Worm (Caenorhabditis elegans) whole organism, late embryonic: ENCODE measurements around the gene grl-26.

Experiments used
- C38D4.7 ChIP-seq: fragments of 200-800 bp; sonication (Bioruptor generic); optimal IDR thresholded peaks from 2 replicates; lab custom pipeline; 2018; ENCODE audit warnings: mild to moderate bottlenecking, missing genetic modification characterization, moderate library complexity, missing compliant biosample characterization
- F13H6.1 ChIP-seq: sonication (generic microtip); optimal IDR thresholded peaks from 2 replicates; lab custom pipeline; 2016; ENCODE audit warnings: missing genetic modification characterization, missing compliant biosample characterization
- K02D7.2 ChIP-seq: sonication (generic microtip); optimal IDR thresholded peaks from 2 replicates; lab custom pipeline; 2017; ENCODE audit warnings: mild to moderate bottlenecking, missing genetic modification characterization, missing compliant biosample characterization
- K09A11.1 ChIP-seq: sonication (generic microtip); optimal IDR thresholded peaks from 2 replicates; lab custom pipeline; 2017; ENCODE audit warnings: antibody characterized with exemption, mild to moderate bottlenecking, missing genetic modification characterization, missing compliant biosample characterization; ENCODE audit not compliant: insufficient read depth
- ceh-2 ChIP-seq: sonication (generic microtip); optimal IDR thresholded peaks from 2 replicates; lab custom pipeline; 2016; ENCODE audit warnings: missing genotype, missing genetic modification characterization, missing compliant biosample characterization
- ceh-22 ChIP-seq: sonication (generic microtip); optimal IDR thresholded peaks from 2 replicates; lab custom pipeline; 2017; ENCODE audit warnings: missing biosample characterization, missing genetic modification characterization
- ceh-31 ChIP-seq: sonication (generic microtip); optimal IDR thresholded peaks from 2 replicates; lab custom pipeline; 2016; ENCODE audit warnings: missing genetic modification characterization, missing compliant biosample characterization
- ceh-45 ChIP-seq: fragments of 200-800 bp; sonication (Bioruptor generic); IDR thresholded peaks from 2 replicates; pipeline ENCODE4 v1.3.6; 2022; ENCODE audit warnings: missing genetic modification reagents, missing genetic modification characterization, missing compliant biosample characterization
- ceh-6 ChIP-seq: fragments of 200-800 bp; sonication (Bioruptor generic); optimal IDR thresholded peaks from 2 replicates; lab custom pipeline; 2018; ENCODE audit warnings: mild to moderate bottlenecking, missing genetic modification characterization, missing compliant biosample characterization
- ceh-9 ChIP-seq: sonication (generic microtip); optimal IDR thresholded peaks from 2 replicates; lab custom pipeline; 2016; ENCODE audit warnings: mild to moderate bottlenecking, missing genetic modification characterization, inconsistent platforms, missing compliant biosample characterization
- che-1 ChIP-seq: sonication (generic microtip); optimal IDR thresholded peaks from 2 replicates; lab custom pipeline; 2016; ENCODE audit warnings: mild to moderate bottlenecking, missing genetic modification characterization, missing compliant biosample characterization
- dmd-4 ChIP-seq: sonication (generic microtip); optimal IDR thresholded peaks from 2 replicates; lab custom pipeline; 2016; ENCODE audit warnings: borderline replicate concordance, missing genetic modification characterization, missing compliant biosample characterization
- dve-1 ChIP-seq: sonication (generic microtip); optimal IDR thresholded peaks from 2 replicates; lab custom pipeline; 2017; ENCODE audit warnings: antibody characterized with exemption, mild to moderate bottlenecking, missing genetic modification characterization, missing compliant biosample characterization
- elt-2 ChIP-seq: sonication (generic microtip); optimal IDR thresholded peaks from 2 replicates; lab custom pipeline; 2016; ENCODE audit warnings: missing genetic modification reagents, missing genetic modification characterization, missing compliant biosample characterization
- ets-4 ChIP-seq: sonication (generic microtip); optimal IDR thresholded peaks from 2 replicates; lab custom pipeline; 2016; ENCODE audit warnings: missing genetic modification characterization, missing compliant biosample characterization
- eyg-1 ChIP-seq: sonication (generic microtip); optimal IDR thresholded peaks from 2 replicates; lab custom pipeline; 2016; ENCODE audit warnings: missing genotype, missing genetic modification characterization, missing compliant biosample characterization
- fax-1 ChIP-seq: sonication (generic microtip); optimal IDR thresholded peaks from 2 replicates; lab custom pipeline; 2016; ENCODE audit warnings: missing genotype, missing genetic modification characterization, missing compliant biosample characterization
- fkh-10 ChIP-seq: fragments of 150-350 bp; optimal IDR thresholded peaks from 2 replicates; lab custom pipeline; 2014; ENCODE audit warnings: missing biosample characterization, missing genetic modification reagents, missing genetic modification characterization
- fkh-6 ChIP-seq: sonication (generic microtip); optimal IDR thresholded peaks from 2 replicates; lab custom pipeline; 2016; ENCODE audit warnings: missing genetic modification characterization, missing compliant biosample characterization
- gmeb-2 ChIP-seq: sonication (generic microtip); optimal IDR thresholded peaks from 2 replicates; lab custom pipeline; 2016; ENCODE audit warnings: missing genetic modification characterization, inconsistent platforms, missing compliant biosample characterization
- hlh-13 ChIP-seq: fragments of 200-800 bp; sonication (Bioruptor generic); optimal IDR thresholded peaks from 2 replicates; lab custom pipeline; 2018; ENCODE audit warnings: mild to moderate bottlenecking, missing genetic modification characterization, missing compliant biosample characterization
- hlh-15 ChIP-seq: sonication (generic microtip); optimal IDR thresholded peaks from 2 replicates; lab custom pipeline; 2016; ENCODE audit warnings: missing genetic modification characterization, missing compliant biosample characterization
- hlh-6 ChIP-seq: sonication (generic microtip); optimal IDR thresholded peaks from 2 replicates; lab custom pipeline; 2016; ENCODE audit warnings: missing genotype, missing genetic modification characterization, missing compliant biosample characterization
- hlh-8 ChIP-seq: sonication (generic microtip); optimal IDR thresholded peaks from 2 replicates; lab custom pipeline; 2016; ENCODE audit warnings: missing genotype, missing genetic modification characterization, missing compliant biosample characterization
- lim-6 ChIP-seq: sonication (generic microtip); optimal IDR thresholded peaks from 2 replicates; lab custom pipeline; 2016; ENCODE audit warnings: missing genetic modification characterization, missing compliant biosample characterization
- nfya-1 ChIP-seq: sonication (generic microtip); optimal IDR thresholded peaks from 2 replicates; lab custom pipeline; 2017; ENCODE audit warnings: missing genetic modification characterization, mild to moderate bottlenecking, missing compliant biosample characterization, antibody characterized with exemption, moderate library complexity
- nhr-11 ChIP-seq: fragments of 150-350 bp; optimal IDR thresholded peaks from 2 replicates; lab custom pipeline; 2014; ENCODE audit warnings: missing biosample characterization, missing genetic modification characterization
- npax-4 ChIP-seq: sonication (generic microtip); optimal IDR thresholded peaks from 2 replicates; lab custom pipeline; 2016; ENCODE audit warnings: missing genetic modification characterization, missing compliant biosample characterization
- odd-2 ChIP-seq: sonication (generic microtip); optimal IDR thresholded peaks from 2 replicates; lab custom pipeline; 2017; ENCODE audit warnings: antibody characterized with exemption, mild to moderate bottlenecking, missing genetic modification characterization, missing compliant biosample characterization
- pat-9 ChIP-seq: fragments of 200-800 bp; sonication (Bioruptor generic); optimal IDR thresholded peaks from 2 replicates; lab custom pipeline; 2018; ENCODE audit warnings: mild to moderate bottlenecking, missing genetic modification characterization, moderate library complexity, missing compliant biosample characterization
- pqm-1 ChIP-seq: sonication (generic microtip); optimal IDR thresholded peaks from 2 replicates; lab custom pipeline; 2016; ENCODE audit warnings: missing genetic modification characterization, missing compliant biosample characterization
- ref-2 ChIP-seq: sonication (generic microtip); optimal IDR thresholded peaks from 2 replicates; lab custom pipeline; 2016; ENCODE audit warnings: missing genetic modification characterization, missing compliant biosample characterization
- rnt-1 ChIP-seq: sonication (generic microtip); optimal IDR thresholded peaks from 2 replicates; lab custom pipeline; 2016; ENCODE audit warnings: missing genetic modification characterization, missing compliant biosample characterization
- sox-4 ChIP-seq: sonication (generic microtip); optimal IDR thresholded peaks from 2 replicates; lab custom pipeline; 2017; ENCODE audit warnings: mild to moderate bottlenecking, missing genetic modification characterization, inconsistent platforms, missing compliant biosample characterization
- tbx-2 ChIP-seq: sonication (generic microtip); optimal IDR thresholded peaks from 2 replicates; lab custom pipeline; 2016; ENCODE audit warnings: missing genetic modification characterization, missing compliant biosample characterization
- tbx-7 ChIP-seq: sonication (generic microtip); optimal IDR thresholded peaks from 2 replicates; lab custom pipeline; 2016; ENCODE audit warnings: missing genotype, missing genetic modification characterization, missing compliant biosample characterization
- unc-55 ChIP-seq: sonication (generic microtip); optimal IDR thresholded peaks from 2 replicates; lab custom pipeline; 2017; ENCODE audit warnings: missing biosample characterization, missing genetic modification reagents, missing genetic modification characterization
- unc-86 ChIP-seq: sonication (generic microtip); optimal IDR thresholded peaks from 2 replicates; lab custom pipeline; 2016; ENCODE audit warnings: missing genetic modification characterization, missing compliant biosample characterization

Gene grl-26

DNA sequence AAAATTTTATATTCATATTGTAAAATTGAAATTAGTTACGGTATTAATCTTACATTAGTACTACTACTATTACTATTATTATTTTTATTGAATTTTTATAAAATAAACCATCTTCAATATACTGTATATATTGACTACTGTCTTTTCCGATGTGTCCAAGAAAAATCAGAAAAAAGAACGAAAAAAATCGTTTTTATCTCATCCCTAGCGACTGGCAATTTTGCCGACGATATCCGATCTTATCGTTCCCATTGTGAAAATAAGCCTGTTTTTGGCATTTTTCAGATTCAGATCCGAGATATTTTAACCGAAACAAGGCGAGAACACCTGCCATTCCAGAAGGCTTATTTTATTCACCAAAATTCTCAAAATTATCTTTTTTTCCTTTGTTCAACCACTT, 7.9 kb upstream of the grl-26 start, which contains the start of gene F18F11.4:
F18F11.4 (plus strand) TSS at position 301 of the 400 bp plus-strand sequence.
- TF ChIP-seq unc-86 (tag; lab: Kevin White, UChicago) (no peak), sox-4 (no peak), C38D4.7 (GFP tag; lab: Kevin White, UChicago) (no peak)

DNA sequence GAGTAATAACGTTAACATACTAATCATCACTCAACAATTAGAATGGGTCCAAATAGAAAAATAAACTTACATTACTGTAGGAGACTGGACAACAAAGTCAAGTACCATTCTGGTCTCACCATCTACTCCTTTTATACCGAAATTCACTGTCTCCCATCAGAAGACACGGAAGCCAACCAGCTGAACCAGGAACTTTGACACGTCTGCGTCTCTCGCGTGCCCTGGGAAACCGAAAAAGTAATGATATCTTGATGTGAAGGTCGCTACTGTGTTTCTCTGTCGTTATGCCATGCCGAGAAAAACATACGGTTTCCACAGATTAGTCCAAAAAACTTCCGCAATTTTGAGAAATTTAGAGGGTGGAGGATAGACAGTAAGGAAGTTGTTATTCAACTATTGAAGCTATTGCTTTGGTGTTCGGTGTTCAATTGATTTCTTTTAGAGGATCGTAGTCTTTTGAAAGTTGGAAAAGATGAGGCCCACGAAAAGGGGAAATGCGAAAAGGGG, 4.0 kb upstream of the grl-26 start, which contains the start of gene col-101:
col-101 (minus strand) TSS at position 457 of the 507 bp plus-strand sequence.
- TF ChIP-seq fkh-10 (GFP tag; lab: Kevin White, UChicago) = no peak
- TF ChIP-seq F13H6.1 = no peak
- no peak for TF ChIP-seq dve-1 (tag; lab: Kevin White, UChicago)
- TF ChIP-seq unc-86 (tag; lab: Kevin White, UChicago) = no peak
- TF ChIP-seq C38D4.7 (GFP tag; lab: Kevin White, UChicago) = no peak
- TF ChIP-seq eyg-1 (tag; lab: Kevin White, UChicago) = no peak
- TF ChIP-seq ets-4 (tag; lab: Kevin White, UChicago) = no peak
- TF ChIP-seq tbx-7 (tag; lab: Kevin White, UChicago) = no peak
- TF ChIP-seq fax-1 (tag; lab: Kevin White, UChicago) = no peak
- no peak for TF ChIP-seq unc-55 (GFP tag; lab: Kevin White, UChicago)

DNA sequence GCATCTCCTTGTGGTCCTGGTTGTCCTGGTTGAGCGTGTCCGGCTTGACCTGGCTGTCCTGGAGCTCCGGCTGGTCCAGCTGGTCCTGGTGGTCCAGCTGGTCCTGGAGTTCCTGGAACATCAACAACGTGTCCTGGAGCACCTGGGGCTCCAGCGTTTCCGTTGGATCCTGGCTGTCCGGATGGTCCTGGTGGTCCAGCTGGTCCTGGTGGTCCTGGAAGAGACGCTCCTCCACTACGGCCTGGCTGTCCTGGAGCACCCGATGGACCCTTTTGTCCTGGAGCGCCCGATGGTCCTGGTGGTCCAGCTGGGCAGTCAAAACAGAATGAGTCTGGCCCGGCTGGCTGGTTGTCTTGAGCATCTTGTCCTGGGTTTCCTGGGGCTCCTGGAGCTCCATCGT, 3.0 kb upstream of the grl-26 start:
- peak; percentile 42 for TF ChIP-seq hlh-6 (tag; lab: Kevin White, UChicago)
- TF ChIP-seq odd-2 (tag; lab: Kevin White, UChicago) = no peak

DNA sequence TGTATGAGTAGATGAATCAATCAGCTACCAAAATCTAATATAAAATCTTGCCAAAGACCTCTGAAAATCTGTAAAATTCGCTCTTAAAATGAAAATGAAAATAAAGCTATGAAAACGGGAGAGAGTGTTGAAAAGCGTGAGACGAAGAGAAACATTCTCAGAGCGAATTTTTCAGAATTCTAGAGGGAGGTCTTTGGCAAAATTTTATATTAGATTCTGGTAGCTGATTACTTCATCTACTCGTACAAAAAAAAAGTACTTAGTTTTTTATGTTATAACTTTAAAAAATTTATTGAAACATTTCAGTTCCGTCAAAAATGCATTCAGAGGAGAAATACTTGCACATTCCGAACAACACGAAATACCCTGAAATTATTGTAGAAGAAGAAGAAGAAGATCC, 2.1 kb upstream of the grl-26 start, which contains the start of gene drl-1:
drl-1 (plus strand) TSS at position 301 of the 400 bp plus-strand sequence.
- no peak for TF ChIP-seq npax-4 (tag; lab: Kevin White, UChicago)
- no peak for TF ChIP-seq che-1 (tag; lab: Kevin White, UChicago)
- TF ChIP-seq pqm-1 (tag; lab: Kevin White, UChicago) = no peak
- TF ChIP-seq ceh-6 (GFP tag; lab: Kevin White, UChicago) = no peak
- TF ChIP-seq rnt-1 (tag; lab: Kevin White, UChicago) = no peak
- no peak for TF ChIP-seq nfya-1
- no peak for TF ChIP-seq unc-55 (GFP tag; lab: Kevin White, UChicago)
- TF ChIP-seq sox-4 = no peak
- no peak for TF ChIP-seq hlh-8 (tag; lab: Kevin White, UChicago)
- TF ChIP-seq fkh-6 = no peak

DNA sequence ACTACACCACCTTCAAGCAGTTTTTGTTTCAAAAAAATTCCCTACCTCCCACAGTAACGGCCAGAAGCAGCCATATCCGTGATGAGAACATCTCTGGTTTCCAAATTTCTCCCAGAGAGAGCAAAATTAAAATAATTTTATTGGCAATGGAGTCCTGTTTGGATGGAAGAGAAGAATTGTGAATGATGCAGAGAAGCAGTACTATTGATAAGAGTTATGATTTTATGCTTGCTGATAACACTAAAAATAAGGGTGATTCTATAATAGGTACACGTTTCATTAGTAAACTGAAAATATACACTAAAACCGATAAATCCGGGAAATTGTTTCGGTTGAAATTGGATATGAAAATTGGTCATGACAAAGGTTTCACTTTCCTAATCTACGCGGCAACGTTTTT, 2.2 kb downstream of the grl-26 start, which contains the start of gene dsc-4:
dsc-4 (minus strand) TSS at position 165 of the 400 bp plus-strand sequence.
- peak; percentile 52 for TF ChIP-seq elt-2 (tag; lab: Kevin White, UChicago)
- no peak for TF ChIP-seq odd-2 (tag; lab: Kevin White, UChicago)

DNA sequence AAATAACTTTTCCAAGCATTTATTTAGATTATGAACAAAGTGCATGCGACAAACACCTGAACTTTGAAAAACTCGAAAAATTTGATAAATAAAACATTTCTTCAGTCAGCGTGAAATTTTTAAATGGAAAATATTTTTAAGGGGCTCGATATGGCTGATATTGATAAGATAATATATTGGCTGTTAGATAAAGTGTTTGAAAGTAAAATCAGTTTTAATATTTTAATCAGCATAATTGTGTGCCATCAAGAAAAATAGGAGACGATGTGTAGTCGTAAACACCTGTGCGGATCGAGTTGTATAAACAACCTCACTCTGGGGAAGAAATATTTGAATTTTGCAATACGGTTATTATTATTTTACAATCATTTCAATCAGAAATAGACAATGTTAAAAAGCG, 3.0 kb downstream of the grl-26 start:
- TF ChIP-seq ceh-2 (tag; lab: Kevin White, UChicago) (no peak), lim-6 (tag; lab: Kevin White, UChicago) (no peak), nhr-11 (tag; lab: Kevin White, UChicago) (no peak), gmeb-2 (tag; lab: Kevin White, UChicago) (no peak), ceh-31 (tag; lab: Kevin White, UChicago) (no peak), hlh-13 (GFP tag; lab: Kevin White, UChicago) (no peak), ref-2 (tag; lab: Kevin White, UChicago) (no peak), ceh-9 (no peak), hlh-15 (tag; lab: Kevin White, UChicago) (no peak), ceh-45 (GFP tag; lab: Robert Waterston, UW) (no peak), pat-9 (no peak), K09A11.1 (tag; lab: Kevin White, UChicago) (no peak), npax-4 (tag; lab: Kevin White, UChicago) (no peak), fax-1 (tag; lab: Kevin White, UChicago) (no peak), tbx-2 (tag; lab: Kevin White, UChicago) (no peak), ceh-22 (no peak), rnt-1 (tag; lab: Kevin White, UChicago) (no peak), K02D7.2 (tag; lab: Kevin White, UChicago) (no peak), dmd-4 (no peak)
